Worm (Caenorhabditis elegans) whole organism, late embryonic: Measurements from ENCODE around the gene C18H7.7.

Experiments
- C08G9.2 ChIP-seq: sonication (generic microtip); optimal IDR thresholded peaks from 2 replicates; lab custom pipeline; 2016; ENCODE audit warnings: mild to moderate bottlenecking, missing genetic modification characterization, moderate library complexity, missing compliant biosample characterization
- C38D4.7 ChIP-seq: fragments of 200-800 bp; sonication (Bioruptor generic); optimal IDR thresholded peaks from 2 replicates; lab custom pipeline; 2018; ENCODE audit warnings: mild to moderate bottlenecking, missing genetic modification characterization, moderate library complexity, missing compliant biosample characterization
- F13H6.1 ChIP-seq: sonication (generic microtip); optimal IDR thresholded peaks from 2 replicates; lab custom pipeline; 2016; ENCODE audit warnings: missing genetic modification characterization, missing compliant biosample characterization
- K02D7.2 ChIP-seq: sonication (generic microtip); optimal IDR thresholded peaks from 2 replicates; lab custom pipeline; 2017; ENCODE audit warnings: mild to moderate bottlenecking, missing genetic modification characterization, missing compliant biosample characterization
- K09A11.1 ChIP-seq: sonication (generic microtip); optimal IDR thresholded peaks from 2 replicates; lab custom pipeline; 2017; ENCODE audit warnings: antibody characterized with exemption, mild to moderate bottlenecking, missing genetic modification characterization, missing compliant biosample characterization; ENCODE audit not compliant: insufficient read depth
- T23F11.4 ChIP-seq: fragments of 200-800 bp; sonication (Bioruptor generic); optimal IDR thresholded peaks from 2 replicates; lab custom pipeline; 2018; ENCODE audit warnings: mild to moderate bottlenecking, missing genetic modification characterization, missing compliant biosample characterization
- Y22D7AL.16 ChIP-seq: sonication (generic microtip); optimal IDR thresholded peaks from 2 replicates; lab custom pipeline; 2016; ENCODE audit warnings: missing genetic modification characterization, missing compliant biosample characterization
- ceh-14 ChIP-seq: sonication (generic microtip); optimal IDR thresholded peaks from 2 replicates; lab custom pipeline; 2016; ENCODE audit warnings: missing genotype, missing genetic modification characterization, missing compliant biosample characterization
- ceh-18 ChIP-seq: sonication (generic microtip); optimal IDR thresholded peaks from 2 replicates; lab custom pipeline; 2016; ENCODE audit warnings: missing genetic modification characterization, missing compliant biosample characterization
- ceh-2 ChIP-seq: sonication (generic microtip); optimal IDR thresholded peaks from 2 replicates; lab custom pipeline; 2016; ENCODE audit warnings: missing genotype, missing genetic modification characterization, missing compliant biosample characterization
- ceh-22 ChIP-seq: sonication (generic microtip); optimal IDR thresholded peaks from 2 replicates; lab custom pipeline; 2017; ENCODE audit warnings: missing biosample characterization, missing genetic modification characterization
- ceh-31 ChIP-seq: sonication (generic microtip); optimal IDR thresholded peaks from 2 replicates; lab custom pipeline; 2016; ENCODE audit warnings: missing genetic modification characterization, missing compliant biosample characterization
- ceh-34 ChIP-seq: sonication (generic microtip); optimal IDR thresholded peaks from 2 replicates; lab custom pipeline; 2016; ENCODE audit warnings: mild to moderate bottlenecking, missing genetic modification characterization, missing compliant biosample characterization
- ceh-48 ChIP-seq: sonication (generic microtip); optimal IDR thresholded peaks from 2 replicates; lab custom pipeline; 2016; ENCODE audit warnings: missing genetic modification characterization, inconsistent platforms, missing compliant biosample characterization
- ceh-6 ChIP-seq: fragments of 200-800 bp; sonication (Bioruptor generic); optimal IDR thresholded peaks from 2 replicates; lab custom pipeline; 2018; ENCODE audit warnings: mild to moderate bottlenecking, missing genetic modification characterization, missing compliant biosample characterization
- ceh-9 ChIP-seq: sonication (generic microtip); optimal IDR thresholded peaks from 2 replicates; lab custom pipeline; 2016; ENCODE audit warnings: mild to moderate bottlenecking, missing genetic modification characterization, inconsistent platforms, missing compliant biosample characterization
- che-1 ChIP-seq: sonication (generic microtip); optimal IDR thresholded peaks from 2 replicates; lab custom pipeline; 2016; ENCODE audit warnings: mild to moderate bottlenecking, missing genetic modification characterization, missing compliant biosample characterization
- elt-2 ChIP-seq: sonication (generic microtip); optimal IDR thresholded peaks from 2 replicates; lab custom pipeline; 2016; ENCODE audit warnings: missing genetic modification reagents, missing genetic modification characterization, missing compliant biosample characterization
- eyg-1 ChIP-seq: sonication (generic microtip); optimal IDR thresholded peaks from 2 replicates; lab custom pipeline; 2016; ENCODE audit warnings: missing genotype, missing genetic modification characterization, missing compliant biosample characterization
- fax-1 ChIP-seq: sonication (generic microtip); optimal IDR thresholded peaks from 2 replicates; lab custom pipeline; 2016; ENCODE audit warnings: missing genotype, missing genetic modification characterization, missing compliant biosample characterization
- fkh-10 ChIP-seq: fragments of 150-350 bp; optimal IDR thresholded peaks from 2 replicates; lab custom pipeline; 2014; ENCODE audit warnings: missing biosample characterization, missing genetic modification reagents, missing genetic modification characterization
- gmeb-2 ChIP-seq: sonication (generic microtip); optimal IDR thresholded peaks from 2 replicates; lab custom pipeline; 2016; ENCODE audit warnings: missing genetic modification characterization, inconsistent platforms, missing compliant biosample characterization
- hlh-13 ChIP-seq: fragments of 200-800 bp; sonication (Bioruptor generic); optimal IDR thresholded peaks from 2 replicates; lab custom pipeline; 2018; ENCODE audit warnings: mild to moderate bottlenecking, missing genetic modification characterization, missing compliant biosample characterization
- hlh-15 ChIP-seq: sonication (generic microtip); optimal IDR thresholded peaks from 2 replicates; lab custom pipeline; 2016; ENCODE audit warnings: missing genetic modification characterization, missing compliant biosample characterization
- hlh-30 ChIP-seq: sonication (generic microtip); optimal IDR thresholded peaks from 2 replicates; lab custom pipeline; 2017; ENCODE audit warnings: antibody characterized with exemption, missing genetic modification characterization, missing compliant biosample characterization; ENCODE audit not compliant: insufficient read depth
- hlh-6 ChIP-seq: sonication (generic microtip); optimal IDR thresholded peaks from 2 replicates; lab custom pipeline; 2016; ENCODE audit warnings: missing genotype, missing genetic modification characterization, missing compliant biosample characterization
- lin-11 ChIP-seq: fragments of 200-800 bp; sonication (Bioruptor generic); optimal IDR thresholded peaks from 2 replicates; lab custom pipeline; 2018; ENCODE audit warnings: mild to moderate bottlenecking, missing genetic modification characterization, missing compliant biosample characterization
- nfya-1 ChIP-seq: sonication (generic microtip); optimal IDR thresholded peaks from 2 replicates; lab custom pipeline; 2017; ENCODE audit warnings: missing genetic modification characterization, mild to moderate bottlenecking, missing compliant biosample characterization, antibody characterized with exemption, moderate library complexity
- nhr-11 ChIP-seq: fragments of 150-350 bp; optimal IDR thresholded peaks from 2 replicates; lab custom pipeline; 2014; ENCODE audit warnings: missing biosample characterization, missing genetic modification characterization
- nhr-232 ChIP-seq: sonication (generic microtip); optimal IDR thresholded peaks from 2 replicates; lab custom pipeline; 2016; ENCODE audit warnings: missing genetic modification characterization, missing compliant biosample characterization
- odd-2 ChIP-seq: sonication (generic microtip); optimal IDR thresholded peaks from 2 replicates; lab custom pipeline; 2017; ENCODE audit warnings: antibody characterized with exemption, mild to moderate bottlenecking, missing genetic modification characterization, missing compliant biosample characterization
- pat-9 ChIP-seq: fragments of 200-800 bp; sonication (Bioruptor generic); optimal IDR thresholded peaks from 2 replicates; lab custom pipeline; 2018; ENCODE audit warnings: mild to moderate bottlenecking, missing genetic modification characterization, moderate library complexity, missing compliant biosample characterization
- pax-1 ChIP-seq: fragments of 150-350 bp; optimal IDR thresholded peaks from 2 replicates; lab custom pipeline; 2014; ENCODE audit warnings: missing biosample characterization, missing genetic modification characterization
- rnt-1 ChIP-seq: sonication (generic microtip); optimal IDR thresholded peaks from 2 replicates; lab custom pipeline; 2016; ENCODE audit warnings: missing genetic modification characterization, missing compliant biosample characterization
- sdc-2 ChIP-seq: sonication (generic microtip); optimal IDR thresholded peaks from 2 replicates; lab custom pipeline; 2016; ENCODE audit warnings: missing genotype, missing genetic modification characterization, missing compliant biosample characterization
- tbx-2 ChIP-seq: sonication (generic microtip); optimal IDR thresholded peaks from 2 replicates; lab custom pipeline; 2016; ENCODE audit warnings: missing genetic modification characterization, missing compliant biosample characterization
- unc-3 ChIP-seq, 2 experiments: fragments of 200-800 bp in 1 of 2; sonication (Bioruptor generic) in 1 of 2; sonication (generic microtip) in 1 of 2; conservative IDR thresholded peaks in 1 of 2; optimal IDR thresholded peaks in 1 of 2; 2 replicates each; pipeline versions ENCODE4 v1.3.6 to Lab custom; 2016 to 2022; ENCODE audit warnings: missing compliant biosample characterization in 2 of 2, missing genetic modification characterization in 2 of 2, missing genetic modification reagents in 1 of 2
- unc-42 ChIP-seq: sonication (generic microtip); optimal IDR thresholded peaks from 2 replicates; lab custom pipeline; 2016; ENCODE audit warnings: missing genotype, missing genetic modification characterization, missing compliant biosample characterization
- unc-55 ChIP-seq: sonication (generic microtip); optimal IDR thresholded peaks from 2 replicates; lab custom pipeline; 2017; ENCODE audit warnings: missing biosample characterization, missing genetic modification reagents, missing genetic modification characterization
- unc-86 ChIP-seq: sonication (generic microtip); optimal IDR thresholded peaks from 2 replicates; lab custom pipeline; 2016; ENCODE audit warnings: missing genetic modification characterization, missing compliant biosample characterization
- ztf-16 ChIP-seq: sonication (generic microtip); optimal IDR thresholded peaks from 2 replicates; lab custom pipeline; 2017; ENCODE audit warnings: missing genetic modification characterization, missing compliant biosample characterization

C18H7.7 gene

DNA sequence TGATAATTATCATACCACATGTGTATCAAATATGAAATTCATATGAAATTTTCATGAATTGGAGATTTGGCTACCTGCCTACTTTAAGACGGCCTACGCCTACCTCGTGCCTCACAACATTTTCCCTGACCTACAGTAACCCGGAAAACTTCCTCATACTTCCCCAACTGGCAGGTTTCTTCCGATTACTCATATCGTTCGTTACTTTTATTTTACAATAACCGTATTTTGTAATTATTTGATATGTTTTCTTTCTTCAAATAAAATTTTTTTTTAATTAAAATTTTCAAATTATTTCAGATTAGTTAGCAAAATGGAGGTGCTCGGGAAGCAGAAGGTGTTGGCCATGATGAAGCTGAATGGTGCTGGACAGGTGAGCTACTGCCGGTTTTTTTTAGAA, 31.0 kb upstream of the C18H7.7 start, which contains the start of gene nhr-76:
nhr-76 (plus strand) TSS at position 301 of the 400 bp plus-strand sequence.
- TF ChIP-seq F13H6.1 (no peak), pax-1 (tag; lab: Kevin White, UChicago) (no peak)

DNA sequence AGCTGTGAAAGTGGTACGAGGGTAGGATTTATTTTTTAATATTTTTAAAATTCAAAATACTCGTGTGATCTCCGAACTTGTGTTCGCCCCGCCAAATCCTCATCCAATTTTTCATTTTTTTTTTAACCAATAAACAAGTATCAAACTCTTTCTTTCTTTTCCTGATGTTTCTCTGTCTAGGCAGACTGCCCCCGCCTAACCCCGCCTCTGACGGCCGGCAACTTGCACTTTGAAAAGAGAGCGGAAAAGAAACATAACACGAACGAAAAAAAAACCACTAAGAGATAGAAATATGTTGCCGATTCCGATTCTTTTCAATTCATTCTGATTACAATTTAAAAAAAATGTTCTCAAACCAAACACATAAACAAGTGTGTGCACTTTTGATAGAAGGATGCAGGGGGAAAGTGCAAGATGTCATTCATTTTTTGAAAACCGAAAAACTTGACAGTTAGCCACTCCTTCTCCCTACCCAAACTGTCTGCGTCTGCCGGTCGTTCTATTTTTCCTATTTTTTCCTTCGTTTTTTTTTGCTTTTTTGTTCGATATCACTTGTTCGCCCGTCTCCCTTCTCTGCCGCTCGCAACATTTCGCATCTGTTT, 29.9 kb upstream of the C18H7.7 start:
- no peak for TF ChIP-seq rnt-1
- TF ChIP-seq ceh-18 = no peak
- no peak for TF ChIP-seq fax-1
- no peak for TF ChIP-seq nhr-232 (tag; lab: Kevin White, UChicago)
- no peak for TF ChIP-seq nhr-11
- TF ChIP-seq hlh-15 (tag; lab: Kevin White, UChicago) = no peak
- no peak for TF ChIP-seq hlh-13
- no peak for TF ChIP-seq pat-9 (tag; lab: Kevin White, UChicago)
- no peak for TF ChIP-seq C38D4.7
- no peak for TF ChIP-seq fkh-10 (GFP tag; lab: Kevin White, UChicago)
- TF ChIP-seq che-1 (tag; lab: Kevin White, UChicago) = no peak
- no peak for TF ChIP-seq sdc-2 (tag; lab: Kevin White, UChicago)
- TF ChIP-seq T23F11.4 (GFP tag; lab: Kevin White, UChicago) = no peak
- TF ChIP-seq odd-2 (tag; lab: Kevin White, UChicago) = no peak
- no peak for TF ChIP-seq elt-2 (tag; lab: Kevin White, UChicago)

DNA sequence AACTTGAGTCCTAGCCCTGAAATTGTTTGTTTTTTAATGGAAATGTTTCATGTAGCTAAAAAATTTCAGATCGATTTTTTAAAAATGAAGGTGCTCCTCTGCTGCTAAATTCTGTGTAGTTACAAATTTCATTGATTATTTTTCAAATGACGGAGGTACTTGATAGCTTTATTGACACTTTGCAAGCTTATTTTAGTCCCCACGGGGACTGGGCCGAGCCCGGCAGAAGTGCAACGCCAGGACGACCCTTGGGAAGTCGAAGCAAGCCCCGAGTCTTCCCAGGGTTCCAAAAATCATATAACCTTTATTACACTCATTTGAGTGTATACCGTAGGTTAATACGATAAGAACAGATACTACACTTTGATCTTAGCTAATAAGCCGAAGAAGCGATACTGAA, 27.7 kb upstream of the C18H7.7 start:
- TF ChIP-seq hlh-30 (no peak), Y22D7AL.16 (tag; lab: Kevin White, UChicago) (no peak), ceh-31 (no peak), K09A11.1 (tag; lab: Kevin White, UChicago) (no peak), ceh-9 (tag; lab: Kevin White, UChicago) (no peak), F13H6.1 (no peak), ceh-34 (no peak), unc-86 (tag; lab: Kevin White, UChicago) (no peak), fkh-10 (GFP tag; lab: Kevin White, UChicago) (no peak), hlh-15 (tag; lab: Kevin White, UChicago) (no peak), hlh-6 (tag; lab: Kevin White, UChicago) (no peak), ceh-18 (no peak), unc-55 (GFP tag; lab: Kevin White, UChicago) (no peak), unc-3 (GFP tag; conservative IDR thresholded peaks at IDR 0.05; lab: Robert Waterston, UW) (no peak), unc-3 (tag; optimal IDR thresholded peaks at IDR 0.05; lab: Kevin White, UChicago) (no peak), eyg-1 (tag; lab: Kevin White, UChicago) (no peak), unc-42 (no peak), gmeb-2 (tag; lab: Kevin White, UChicago) (no peak)

DNA sequence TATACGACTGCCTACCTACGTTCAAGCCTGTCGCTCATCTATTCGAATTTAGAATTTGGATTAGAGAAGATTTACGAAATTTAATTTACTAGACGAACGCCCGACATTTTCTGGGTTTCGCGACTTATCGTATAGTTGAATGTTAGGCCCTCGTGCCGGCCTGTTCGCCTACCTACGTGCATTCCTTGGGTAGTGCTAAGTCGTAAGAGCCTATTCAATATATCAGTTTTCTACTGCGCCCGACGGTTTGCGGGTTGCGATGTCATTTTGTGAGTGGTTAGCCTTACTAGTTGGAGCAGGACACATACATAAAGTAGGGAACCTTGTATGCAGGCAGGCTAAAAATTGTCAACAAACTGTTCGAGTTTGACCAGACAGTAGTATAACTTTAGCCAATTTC, 26.8 kb upstream of the C18H7.7 start:
- no peak for TF ChIP-seq ceh-34
- no peak for TF ChIP-seq rnt-1

DNA sequence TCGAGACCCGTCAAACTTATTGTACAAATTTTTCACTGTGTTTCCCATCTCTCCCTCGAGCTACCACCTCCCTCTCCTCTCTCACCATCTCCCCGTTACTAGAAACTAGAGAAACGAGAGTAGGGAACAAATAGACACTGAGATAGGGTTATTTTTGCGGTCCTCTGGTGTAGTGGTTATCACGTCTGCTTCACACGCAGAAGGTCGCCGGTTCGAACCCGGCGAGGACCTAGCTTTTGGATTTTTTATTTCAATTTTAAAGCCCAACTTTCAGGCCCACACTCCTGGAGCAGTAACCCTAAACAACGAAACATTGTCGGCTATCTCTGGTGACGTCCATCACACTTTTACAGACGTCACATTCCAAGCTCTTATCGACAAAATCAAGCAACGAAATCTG, 24.1 kb upstream of the C18H7.7 start:
- TF ChIP-seq ceh-22 (tag; lab: Kevin White, UChicago) (peak; percentile 13), ceh-6 (GFP tag; lab: Kevin White, UChicago) (peak; percentile 79), hlh-15 (tag; lab: Kevin White, UChicago) (peak; percentile 9), hlh-30 (peak; percentile 13), unc-86 (tag; lab: Kevin White, UChicago) (peak; percentile 78), pat-9 (tag; lab: Kevin White, UChicago) (peak; percentile 64), ceh-2 (peak; percentile 34), unc-42 (no peak), lin-11 (tag; lab: Kevin White, UChicago) (peak; percentile 72), F13H6.1 (peak; percentile 38), ceh-9 (tag; lab: Kevin White, UChicago) (peak; percentile 55), ceh-14 (tag; lab: Kevin White, UChicago) (peak; percentile 50), gmeb-2 (tag; lab: Kevin White, UChicago) (peak; percentile 75), ztf-16 (tag; lab: Kevin White, UChicago) (peak; percentile 64), K02D7.2 (tag; lab: Kevin White, UChicago) (peak; percentile 57), tbx-2 (tag; lab: Kevin White, UChicago) (peak; percentile 64), ceh-18 (peak; percentile 53), fkh-10 (GFP tag; lab: Kevin White, UChicago) (no peak), nfya-1 (tag; lab: Kevin White, UChicago) (peak; percentile 37), C08G9.2 (tag; lab: Kevin White, UChicago) (peak; percentile 64), rnt-1 (peak; percentile 71), Y22D7AL.16 (tag; lab: Kevin White, UChicago) (peak; percentile 34), ceh-48 (peak; percentile 56), nhr-11 (no peak), C38D4.7 (peak; percentile 70), eyg-1 (tag; lab: Kevin White, UChicago) (peak; percentile 5)
